Fruit fly (Drosophila melanogaster) Kc167 (cell line): ENCODE results near the gene Dph4.

Source experiments
- Myc ChIP-seq: fragments of >200 bp; optimal IDR thresholded peaks from 2 replicates; lab custom pipeline; 2017; ENCODE audit warnings: missing external identifiers
- Sin3A ChIP-seq: fragments of >200 bp; optimal IDR thresholded peaks from 2 replicates; lab custom pipeline; 2018; ENCODE audit warnings: missing external identifiers
- h ChIP-seq: fragments of >200 bp; optimal IDR thresholded peaks from 3 replicates; lab custom pipeline; 2018; ENCODE audit warnings: missing external identifiers
- insv ChIP-seq: fragments of >200 bp; optimal IDR thresholded peaks from 3 replicates; lab custom pipeline; 2018; ENCODE audit warnings: missing external identifiers
- psq ChIP-seq: fragments of >200 bp; optimal IDR thresholded peaks from 2 replicates; lab custom pipeline; 2017; ENCODE audit warnings: missing external identifiers
- ttk ChIP-seq: sonication (Bioruptor generic); optimal IDR thresholded peaks from 2 replicates; lab custom pipeline; 2017; ENCODE audit warnings: missing external identifiers

- TF ChIP-seq insv (lab: Kevin White, UChicago) = no peak
- TF ChIP-seq Myc (lab: Kevin White, UChicago) = no peak
- TF ChIP-seq psq = no peak
- no peak for TF ChIP-seq h
- no peak for TF ChIP-seq Sin3A (lab: Kevin White, UChicago)
- TF ChIP-seq ttk = no peak
These were observed at the start of gene Dph4, which contains the start of the genes Spec2 and RpL13A for dm6 chr3R:5624115-5624878.
